Worm (Caenorhabditis elegans) whole organism, mixed stage, embryonic: ENCODE data around the gene C13F10.5.

Experiments
- M03D4.4 ChIP-seq: sonication (generic microtip); optimal IDR thresholded peaks from 2 replicates; lab custom pipeline; 2017; ENCODE audit warnings: mild to moderate bottlenecking, missing genetic modification characterization, missing compliant biosample characterization
- blmp-1 ChIP-seq: fragments of 150-350 bp; optimal IDR thresholded peaks from 2 replicates; lab custom pipeline; 2014; ENCODE audit warnings: missing biosample characterization, missing genetic modification characterization
- ceh-39 ChIP-seq: fragments of 150-350 bp; optimal IDR thresholded peaks from 2 replicates; lab custom pipeline; 2014; ENCODE audit warnings: missing biosample characterization, missing genetic modification characterization
- ceh-43 ChIP-seq: fragments of 200-800 bp; sonication (Bioruptor generic); optimal IDR thresholded peaks from 2 replicates; lab custom pipeline; 2018; ENCODE audit warnings: mild to moderate bottlenecking, missing genetic modification characterization, moderate library complexity, missing compliant biosample characterization
- ceh-83 ChIP-seq: fragments of 200-800 bp; sonication (Bioruptor generic); optimal IDR thresholded peaks from 2 replicates; lab custom pipeline; 2018; ENCODE audit warnings: mild to moderate bottlenecking, missing genetic modification characterization, missing compliant biosample characterization
- ces-1 ChIP-seq: fragments of 150-350 bp; optimal IDR thresholded peaks from 2 replicates; lab custom pipeline; 2014; ENCODE audit warnings: missing biosample characterization, missing genetic modification reagents, missing genetic modification characterization
- drap-1 ChIP-seq: fragments of 200-800 bp; sonication (Bioruptor generic); optimal IDR thresholded peaks from 3 replicates; lab custom pipeline; 2018; ENCODE audit warnings: mild to moderate bottlenecking, missing genetic modification characterization, missing compliant biosample characterization
- elt-1 ChIP-seq: sonication (generic microtip); optimal IDR thresholded peaks from 2 replicates; lab custom pipeline; 2017; ENCODE audit warnings: missing genetic modification characterization, mild to moderate bottlenecking, missing compliant biosample characterization, antibody characterized with exemption, moderate library complexity, borderline replicate concordance; ENCODE audit not compliant: insufficient read depth
- elt-3 ChIP-seq: fragments of 150-350 bp; optimal IDR thresholded peaks from 2 replicates; lab custom pipeline; 2014; ENCODE audit warnings: missing biosample characterization, missing genetic modification characterization
- flh-1 ChIP-seq: fragments of 200-800 bp; sonication (Bioruptor generic); optimal IDR thresholded peaks from 2 replicates; lab custom pipeline; 2018; ENCODE audit warnings: mild to moderate bottlenecking, missing genetic modification characterization, moderate library complexity, missing compliant biosample characterization
- ham-2 ChIP-seq: fragments of 200-800 bp; sonication (Bioruptor generic); optimal IDR thresholded peaks from 2 replicates; lab custom pipeline; 2018; ENCODE audit warnings: mild to moderate bottlenecking, missing genetic modification characterization, missing compliant biosample characterization
- hlh-1 ChIP-seq: fragments of 150-350 bp; optimal IDR thresholded peaks from 2 replicates; lab custom pipeline; 2014; ENCODE audit warnings: missing biosample characterization, missing genetic modification reagents, missing genetic modification characterization
- lin-13 ChIP-seq: fragments of 150-350 bp; optimal IDR thresholded peaks from 2 replicates; lab custom pipeline; 2014; ENCODE audit warnings: missing biosample characterization, missing genetic modification characterization
- lsy-2 ChIP-seq: fragments of 150-350 bp; optimal IDR thresholded peaks from 2 replicates; lab custom pipeline; 2014; ENCODE audit warnings: missing biosample characterization, missing genetic modification characterization
- mab-5 ChIP-seq: fragments of 150-350 bp; optimal IDR thresholded peaks from 2 replicates; lab custom pipeline; 2014; ENCODE audit warnings: missing biosample characterization, missing genetic modification characterization
- mep-1 ChIP-seq: fragments of 150-350 bp; optimal IDR thresholded peaks from 2 replicates; lab custom pipeline; 2017; ENCODE audit warnings: missing biosample characterization, missing genetic modification reagents, missing genetic modification characterization, inconsistent platforms
- mls-2 ChIP-seq: sonication (generic microtip); optimal IDR thresholded peaks from 2 replicates; lab custom pipeline; 2016; ENCODE audit warnings: mild to moderate bottlenecking, missing genetic modification characterization, moderate library complexity, missing compliant biosample characterization
- nhr-12 ChIP-seq: fragments of 150-350 bp; optimal IDR thresholded peaks from 2 replicates; lab custom pipeline; 2014; ENCODE audit warnings: missing biosample characterization, missing genetic modification characterization
- nhr-2 ChIP-seq: fragments of 150-350 bp; optimal IDR thresholded peaks from 2 replicates; lab custom pipeline; 2014; ENCODE audit warnings: missing biosample characterization, missing genetic modification characterization
- nhr-237 ChIP-seq: fragments of 150-350 bp; optimal IDR thresholded peaks from 2 replicates; lab custom pipeline; 2014; ENCODE audit warnings: missing biosample characterization, missing genetic modification characterization
- nhr-28 ChIP-seq: fragments of 150-350 bp; optimal IDR thresholded peaks from 2 replicates; lab custom pipeline; 2014; ENCODE audit warnings: missing biosample characterization, missing genetic modification characterization
- pha-4 ChIP-seq: fragments of 150-350 bp; optimal IDR thresholded peaks from 2 replicates; lab custom pipeline; 2018; ENCODE audit warnings: missing biosample characterization, missing genetic modification reagents, missing genetic modification characterization
- sem-2 ChIP-seq: fragments of 200-800 bp; sonication (Bioruptor generic); optimal IDR thresholded peaks from 2 replicates; lab custom pipeline; 2018; ENCODE audit warnings: mild to moderate bottlenecking, missing genetic modification characterization, missing compliant biosample characterization
- snpc-4 ChIP-seq: fragments of 150-350 bp; optimal IDR thresholded peaks from 2 replicates; lab custom pipeline; 2014; ENCODE audit warnings: missing biosample characterization, missing genetic modification characterization
- sptf-1 ChIP-seq: sonication (generic microtip); optimal IDR thresholded peaks from 2 replicates; lab custom pipeline; 2017; ENCODE audit warnings: mild to moderate bottlenecking, missing genetic modification characterization, moderate library complexity, missing compliant biosample characterization
- unc-120 ChIP-seq: sonication (generic microtip); optimal IDR thresholded peaks from 2 replicates; lab custom pipeline; 2017; ENCODE audit warnings: missing genetic modification characterization, missing compliant biosample characterization; ENCODE audit not compliant: poor library complexity, severe bottlenecking
- unc-39 ChIP-seq: fragments of 150-350 bp; optimal IDR thresholded peaks from 2 replicates; lab custom pipeline; 2014; ENCODE audit warnings: missing biosample characterization, missing genetic modification characterization
- unc-62 ChIP-seq: fragments of 150-350 bp; optimal IDR thresholded peaks from 2 replicates; lab custom pipeline; 2014; ENCODE audit warnings: missing biosample characterization, missing genetic modification reagents, missing genetic modification characterization
- zip-8 ChIP-seq: fragments of 150-350 bp; optimal IDR thresholded peaks from 2 replicates; lab custom pipeline; 2014; ENCODE audit warnings: missing biosample characterization, missing genetic modification characterization
- ztf-11 ChIP-seq: fragments of 150-350 bp; optimal IDR thresholded peaks from 2 replicates; lab custom pipeline; 2014; ENCODE audit warnings: missing biosample characterization, missing genetic modification characterization

The C13F10.5 gene

ce11 chrV:7196037-7196436 is 22.9 kb downstream of the C13F10.5 start, which contains the start of gene attf-2:
Gene attf-2 (minus strand): TSS chrV:7196137.
- no peak for TF ChIP-seq mab-5 (tag; lab: Kevin White, UChicago)
- no peak for TF ChIP-seq drap-1 (GFP tag; lab: Kevin White, UChicago)
- no peak for TF ChIP-seq ztf-11 (tag; lab: Kevin White, UChicago)
- no peak for TF ChIP-seq elt-3
- TF ChIP-seq mls-2 (tag; lab: Kevin White, UChicago) = no peak
- no peak for TF ChIP-seq unc-39 (tag; lab: Kevin White, UChicago)
- TF ChIP-seq mep-1 (tag; lab: Kevin White, UChicago) = no peak
- TF ChIP-seq lsy-2 (tag; lab: Kevin White, UChicago) = no peak
- no peak for TF ChIP-seq ces-1 (GFP tag; lab: Kevin White, UChicago)
- no peak for TF ChIP-seq nhr-237 (tag; lab: Kevin White, UChicago)
- no peak for TF ChIP-seq hlh-1 (tag; lab: Kevin White, UChicago)
- TF ChIP-seq pha-4 (tag; lab: Kevin White, UChicago) = no peak
- TF ChIP-seq ceh-43 (GFP tag; lab: Kevin White, UChicago) = no peak
- no peak for TF ChIP-seq nhr-28 (tag; lab: Kevin White, UChicago)
- no peak for TF ChIP-seq flh-1 (GFP tag; lab: Kevin White, UChicago)
- no peak for TF ChIP-seq sem-2 (GFP tag; lab: Kevin White, UChicago)
- TF ChIP-seq blmp-1 (tag; lab: Kevin White, UChicago) = no peak
- no peak for TF ChIP-seq snpc-4
- no peak for TF ChIP-seq unc-120
- no peak for TF ChIP-seq sptf-1

ce11 chrV:7194818-7195217 is 24.1 kb downstream of the C13F10.5 start:
- TF ChIP-seq nhr-28 (tag; lab: Kevin White, UChicago) = no peak
- no peak for TF ChIP-seq elt-1 (tag; lab: Kevin White, UChicago)
- TF ChIP-seq ham-2 (GFP tag; lab: Kevin White, UChicago) = no peak
- no peak for TF ChIP-seq blmp-1 (tag; lab: Kevin White, UChicago)
- no peak for TF ChIP-seq hlh-1 (tag; lab: Kevin White, UChicago)
- no peak for TF ChIP-seq ceh-83 (GFP tag; lab: Kevin White, UChicago)
- no peak for TF ChIP-seq nhr-237 (tag; lab: Kevin White, UChicago)

- TF ChIP-seq flh-1 (GFP tag; lab: Kevin White, UChicago) = no peak
- no peak for TF ChIP-seq nhr-12 (tag; lab: Kevin White, UChicago)
These were observed 25.3 kb downstream of the C13F10.5 start, which contains the start of gene F09G2.8 for ce11 chrV:7193562-7193961. Gene F09G2.8 (minus strand): TSS chrV:7193662.

- no peak for TF ChIP-seq snpc-4
- TF ChIP-seq lsy-2 (tag; lab: Kevin White, UChicago) = no peak
- no peak for TF ChIP-seq elt-3
- TF ChIP-seq nhr-28 (tag; lab: Kevin White, UChicago) = no peak
- no peak for TF ChIP-seq unc-120
- no peak for TF ChIP-seq mab-5 (tag; lab: Kevin White, UChicago)
- TF ChIP-seq ceh-83 (GFP tag; lab: Kevin White, UChicago) = no peak
- no peak for TF ChIP-seq nhr-12 (tag; lab: Kevin White, UChicago)
- TF ChIP-seq unc-62 = no peak
- no peak for TF ChIP-seq ceh-39 (tag; lab: Kevin White, UChicago)
- no peak for TF ChIP-seq drap-1 (GFP tag; lab: Kevin White, UChicago)
- TF ChIP-seq M03D4.4 (tag; lab: Kevin White, UChicago) = no peak
- no peak for TF ChIP-seq mls-2 (tag; lab: Kevin White, UChicago)
- TF ChIP-seq lin-13 (tag; lab: Kevin White, UChicago) = no peak
- TF ChIP-seq nhr-237 (tag; lab: Kevin White, UChicago) = no peak
- no peak for TF ChIP-seq ztf-11 (tag; lab: Kevin White, UChicago)
- TF ChIP-seq flh-1 (GFP tag; lab: Kevin White, UChicago) = no peak
These were observed 31.6 kb downstream of the C13F10.5 start for ce11 chrV:7187295-7187694.

ce11 chrV:7186599-7186998 is 32.3 kb downstream of the C13F10.5 start:
- TF ChIP-seq nhr-2 (tag; lab: Kevin White, UChicago) (no peak), ztf-11 (tag; lab: Kevin White, UChicago) (no peak), zip-8 (tag; lab: Kevin White, UChicago) (no peak), ceh-39 (tag; lab: Kevin White, UChicago) (no peak), lsy-2 (tag; lab: Kevin White, UChicago) (no peak), elt-1 (tag; lab: Kevin White, UChicago) (no peak), mls-2 (tag; lab: Kevin White, UChicago) (no peak), sem-2 (GFP tag; lab: Kevin White, UChicago) (no peak), ceh-43 (GFP tag; lab: Kevin White, UChicago) (no peak), mep-1 (tag; lab: Kevin White, UChicago) (no peak)
